Worm (Caenorhabditis elegans): ENCODE results near the gene Y55F3AR.2.

Gene Y55F3AR.2

DNA sequence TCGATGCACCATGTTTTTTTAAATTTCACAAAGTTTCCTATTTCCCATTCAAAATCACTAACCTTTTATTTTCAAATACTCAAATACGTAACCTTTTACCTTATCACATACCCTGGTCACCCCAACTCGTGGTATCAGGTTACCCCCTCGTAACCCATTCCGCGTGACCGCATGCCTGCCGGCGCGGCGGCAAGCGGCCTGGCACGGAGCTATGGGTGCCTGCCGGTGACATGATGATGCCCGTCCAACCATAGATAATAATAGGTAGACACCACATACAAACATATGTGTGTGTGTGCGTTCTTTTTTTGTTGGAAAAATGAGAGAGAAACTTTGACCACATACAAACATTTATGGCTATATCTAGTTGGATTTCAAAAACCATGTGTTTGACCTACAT is 28.8 kb upstream of the Y55F3AR.2 start (continued):
- TF ChIP-seq madf-5 (GFP tag; IDR thresholded peaks at IDR 0.05) (0 out of 4 replicates have a peak, but pooled peaks of 1 of the 2 experiments have one; percentile 17), tra-1 (GFP tag; IDR thresholded peaks at IDR 0.05) (no peak), nhr-76 (tag; optimal IDR thresholded peaks at IDR 0.05) (no peak), nhr-77 (tag; optimal IDR thresholded peaks at IDR 0.05) (no peak), lim-7 (GFP tag; IDR thresholded peaks at IDR 0.05) (no peak), F10B5.3 (tag; optimal IDR thresholded peaks at IDR 0.05) (no peak), cey-2 (tag; optimal IDR thresholded peaks at IDR 0.05; ENCODE audit: borderline replicate concordance, insufficient read depth) (no peak), lin-15B (tag; optimal IDR thresholded peaks at IDR 0.05) (no peak), fos-1 (tag; optimal IDR thresholded peaks at IDR 0.05) (no peak), mxl-3 (GFP tag; optimal IDR thresholded peaks at IDR 0.05) (peak; percentile 12), dmd-6 (GFP tag; IDR thresholded peaks at IDR 0.05) (no peak), daf-12 (tag; optimal IDR thresholded peaks at IDR 0.05) (no peak), zfp-3 (GFP tag; conservative IDR thresholded peaks at IDR 0.05) (no peak), attf-4 (tag; optimal IDR thresholded peaks at IDR 0.05) (no peak), saeg-2 (GFP tag; IDR thresholded peaks at IDR 0.05) (no peak), T26A8.4 (GFP tag; IDR thresholded peaks at IDR 0.05) (peak; percentile 43), pha-4 (GFP tag; IDR thresholded peaks at IDR 0.05) (no peak; the same call in 1 of the 2 replicates), pha-4 (tag; optimal IDR thresholded peaks at IDR 0.05) (no peak), mep-1 (tag; optimal IDR thresholded peaks at IDR 0.05) (no peak), Y5F2A.4 (GFP tag; optimal IDR thresholded peaks at IDR 0.05) (no peak), daf-16 (GFP tag; optimal IDR thresholded peaks at IDR 0.05) (no peak), daf-16 (tag; optimal IDR thresholded peaks at IDR 0.05) (peak; percentile 63), nhr-48 (tag; optimal IDR thresholded peaks at IDR 0.05) (peak; percentile 32), egl-27 (tag; optimal IDR thresholded peaks at IDR 0.05) (no peak), ztf-7 (tag; optimal IDR thresholded peaks at IDR 0.05) (no peak), lin-13 (GFP tag; optimal IDR thresholded peaks at IDR 0.05) (no peak)

DNA sequence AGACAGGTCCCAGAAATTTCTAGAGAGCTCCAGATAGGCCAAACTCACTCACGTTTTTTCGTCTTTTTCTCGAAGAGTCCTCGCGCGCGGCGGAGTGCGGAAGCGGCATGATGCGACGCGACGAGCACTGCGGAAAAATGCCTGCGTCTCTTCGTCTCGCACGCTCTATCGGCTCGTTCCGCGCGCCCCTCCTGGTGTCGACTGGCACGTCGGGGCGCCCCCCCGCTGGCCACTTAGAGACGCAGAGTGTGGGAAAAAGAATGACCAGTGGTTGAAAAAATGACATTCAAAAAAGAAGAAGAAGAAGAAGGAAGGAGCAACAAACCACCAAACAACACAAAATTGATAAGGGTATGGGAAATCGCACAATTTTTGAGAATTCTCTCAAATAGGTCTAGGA is 26.9 kb upstream of the Y55F3AR.2 start, which contains the start of gene znf-782:
Gene znf-782 (minus strand): TSS at position 96 of the 400 bp plus-strand sequence.
- TF ChIP-seq F37D6.2 (tag; optimal IDR thresholded peaks at IDR 0.05): peak; percentile 65
- TF ChIP-seq rbr-2 (tag; optimal IDR thresholded peaks at IDR 0.05): peak; percentile 35
- no peak for TF ChIP-seq mdt-29 (GFP tag; IDR thresholded peaks at IDR 0.05)
- no peak for TF ChIP-seq attf-4 (tag; optimal IDR thresholded peaks at IDR 0.05)
- peak; percentile 80 for TF ChIP-seq egl-43 (GFP tag; IDR thresholded peaks at IDR 0.05)
- TF ChIP-seq hlh-30 (tag; optimal IDR thresholded peaks at IDR 0.05; ENCODE audit: insufficient read depth): peak; percentile 62
- TF ChIP-seq nhr-25 (tag; optimal IDR thresholded peaks at IDR 0.05; ENCODE audit: borderline replicate concordance, insufficient read depth): no peak
- TF ChIP-seq dmd-6 (GFP tag; IDR thresholded peaks at IDR 0.05): peak; percentile 41; the same call in 1 of the 2 replicates
- peak; percentile 52 for TF ChIP-seq nhr-28 (tag; optimal IDR thresholded peaks at IDR 0.05)
- no peak for TF ChIP-seq lin-15B (tag; optimal IDR thresholded peaks at IDR 0.05)
- TF ChIP-seq pha-4 (GFP tag; IDR thresholded peaks at IDR 0.05): peak; percentile 67; the same call in 1 of the 2 replicates
- TF ChIP-seq pha-4 (tag; optimal IDR thresholded peaks at IDR 0.05): no peak
- no peak for TF ChIP-seq duxl-1 (tag; optimal IDR thresholded peaks at IDR 0.05; ENCODE audit: poor library complexity)
- TF ChIP-seq hif-1 (tag; optimal IDR thresholded peaks at IDR 0.05): peak in 1 of 2 experiments; percentile 92
- no peak for TF ChIP-seq fkh-10 (GFP tag; optimal IDR thresholded peaks at IDR 0.05)
- TF ChIP-seq nhr-111 (GFP tag; optimal IDR thresholded peaks at IDR 0.05): peak; percentile 41
- TF ChIP-seq zip-2 (tag; optimal IDR thresholded peaks at IDR 0.05): no peak
- TF ChIP-seq mxl-3 (GFP tag; optimal IDR thresholded peaks at IDR 0.05): peak; percentile 8
- TF ChIP-seq dmd-8 (GFP tag; IDR thresholded peaks at IDR 0.05): peak; percentile 60; the same call in 1 of the 2 replicates
- TF ChIP-seq F10B5.3 (tag; optimal IDR thresholded peaks at IDR 0.05): no peak
- peak; percentile 94 for TF ChIP-seq aha-1 (tag)
- TF ChIP-seq ama-1 (optimal IDR thresholded peaks at IDR 0.05): no peak
- TF ChIP-seq arid-1 (GFP tag; conservative IDR thresholded peaks at IDR 0.05): peak; percentile 65
- TF ChIP-seq Y5F2A.4 (GFP tag; optimal IDR thresholded peaks at IDR 0.05): no peak
- TF ChIP-seq T20F7.1 (GFP tag; optimal IDR thresholded peaks at IDR 0.05): no peak
- no peak for TF ChIP-seq ces-1 (GFP tag; optimal IDR thresholded peaks at IDR 0.05)
- TF ChIP-seq ceh-20 (GFP tag; IDR thresholded peaks at IDR 0.05): no peak
- no peak for TF ChIP-seq lir-3 (tag; optimal IDR thresholded peaks at IDR 0.05)
- no peak for TF ChIP-seq nhr-237 (tag; optimal IDR thresholded peaks at IDR 0.05)
- TF ChIP-seq pqm-1 (tag; optimal IDR thresholded peaks at IDR 0.05): peak; percentile 47
- TF ChIP-seq ZK546.5 (tag; optimal IDR thresholded peaks at IDR 0.05): no peak
- TF ChIP-seq hlh-11 (tag; optimal IDR thresholded peaks at IDR 0.05): peak; percentile 95
- no peak for TF ChIP-seq F49E8.2 (tag; optimal IDR thresholded peaks at IDR 0.05; ENCODE audit: borderline replicate concordance)
